Fruit fly (Drosophila melanogaster): ENCODE measurements around the gene CG9922.

DNA sequence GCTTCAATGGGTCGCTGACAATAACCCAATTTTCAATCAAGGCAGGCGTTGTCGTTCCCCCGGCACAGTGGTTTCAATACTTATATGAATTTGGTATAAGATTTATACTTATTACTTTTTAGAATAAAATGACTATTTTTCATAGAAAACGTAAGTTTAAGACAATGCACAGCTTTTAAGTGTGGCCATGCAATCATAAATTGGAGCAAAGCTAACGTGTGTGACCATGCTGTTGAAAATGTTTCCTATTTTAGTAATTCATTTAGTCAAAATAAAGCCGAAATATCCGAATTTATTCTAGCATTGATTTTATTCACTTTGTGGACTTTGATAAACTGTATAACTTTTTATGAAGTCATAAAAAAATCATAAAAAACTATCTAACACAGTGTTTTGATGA is 49.5 kb downstream of the CG9922 start:
- TF ChIP-seq h (optimal IDR thresholded peaks at IDR 0.05) (no peak), ttk (optimal IDR thresholded peaks at IDR 0.05) (no peak), insv (optimal IDR thresholded peaks at IDR 0.05) (no peak)

All from Kc167 (cell line).